Fruit fly (Drosophila melanogaster) ovary, adult (tissue): Measurements from ENCODE around the gene spo.

Experiments
- CG17801 ChIP-seq: fragments of 200-800 bp; optimal IDR thresholded peaks from 2 replicates; lab custom pipeline; 2019; ENCODE audit warnings: missing biosample characterization, mild to moderate bottlenecking, missing genetic modification characterization, moderate library complexity; ENCODE audit not compliant: partially characterized antibody

The spo gene

dm6 chr3L:5594853-5595593 is 2.7 kb upstream of the spo start, which contains the start of the genes Alp10 and Alp9:
TSS of gene Alp10 (minus strand) at chr3L:5595272.
TSS of gene Alp9 (plus strand) at chr3L:5595542.
- TF ChIP-seq CG17801, result no peak

dm6 chr3L:5594163-5594715 is 1.9 kb upstream of the spo start:
- TF ChIP-seq CG17801, result no peak

dm6 chr3L:5583295-5583707 is 9.1 kb downstream of the spo start:
- TF ChIP-seq CG17801, result peak; percentile 75

- TF ChIP-seq CG17801, result no peak
Measured at dm6 chr3L:5581542-5581941, 10.8 kb downstream of the spo start.

dm6 chr3L:5580490-5581116 is 11.8 kb downstream of the spo start:
- no peak for TF ChIP-seq CG17801

- no peak for TF ChIP-seq CG17801
Measured at dm6 chr3L:5579762-5580161, 12.6 kb downstream of the spo start.

dm6 chr3L:5578595-5578994 is 13.8 kb downstream of the spo start:
- TF ChIP-seq CG17801, result no peak

dm6 chr3L:5577250-5578138 is 14.9 kb downstream of the spo start, which contains the start of gene Msr-110:
TSS of gene Msr-110 (minus strand) at chr3L:5577348.
- TF ChIP-seq CG17801, result peak; percentile 88

- no peak for TF ChIP-seq CG17801
Measured at dm6 chr3L:5576543-5576942, 15.8 kb downstream of the spo start.

dm6 chr3L:5575524-5575923 is 16.8 kb downstream of the spo start:
- no peak for TF ChIP-seq CG17801

- no peak for TF ChIP-seq CG17801
Measured at dm6 chr3L:5571051-5571450, 21.3 kb downstream of the spo start.

dm6 chr3L:5569724-5570123 is 22.6 kb downstream of the spo start:
- no peak for TF ChIP-seq CG17801

dm6 chr3L:5568361-5568760 is 24.0 kb downstream of the spo start:
- TF ChIP-seq CG17801, result no peak

dm6 chr3L:5565051-5565688 is 27.2 kb downstream of the spo start, which contains the start of gene bc10:
TSS of gene bc10 (plus strand) at chr3L:5565231.
- TF ChIP-seq CG17801, result no peak

- peak; percentile 45 for TF ChIP-seq CG17801
Measured at dm6 chr3L:5563309-5564182, 28.8 kb downstream of the spo start, which contains the start of the genes ScsbetaG and Sras. TSS of gene ScsbetaG (minus strand) at chr3L:5563691. TSS of gene Sras (plus strand) at chr3L:5563774.
